Worm (Caenorhabditis elegans): ENCODE measurements around the gene fbxc-12.

DNA sequence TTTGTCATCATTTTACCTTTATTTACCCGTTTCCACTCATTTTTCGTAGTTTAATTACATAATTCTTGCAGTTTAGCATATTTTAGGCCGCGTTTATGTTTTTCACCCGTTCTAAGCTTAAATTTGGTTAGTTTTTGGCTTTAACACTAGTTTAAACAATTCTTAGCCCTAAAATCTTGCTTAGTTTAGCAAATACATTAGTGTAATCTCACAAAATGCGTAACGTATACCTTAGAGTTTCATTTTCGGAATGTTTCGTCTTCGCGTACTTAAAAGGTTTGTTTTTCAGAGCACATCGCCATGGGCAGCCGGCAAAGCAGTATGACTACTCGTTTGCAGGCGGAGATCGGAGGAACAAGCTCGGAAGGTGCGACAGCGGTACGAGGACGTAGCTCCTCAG is 14.6 kb downstream of the fbxc-12 start, which contains the start of gene F58H7.5:
- TF ChIP-seq tab-1 (GFP tag; IDR thresholded peaks at IDR 0.05) (no peak), flt-1 (GFP tag; IDR thresholded peaks at IDR 0.05) (no peak), cog-1 (tag; optimal IDR thresholded peaks at IDR 0.05) (no peak), ztf-29 (GFP tag; IDR thresholded peaks at IDR 0.05) (no peak), ztf-23 (GFP tag; IDR thresholded peaks at IDR 0.05) (no peak), med-1 (GFP tag; optimal IDR thresholded peaks at IDR 0.05; ENCODE audit: insufficient read depth) (no peak), ref-1 (GFP tag; conservative IDR thresholded peaks at IDR 0.05) (no peak), T22C8.4 (GFP tag; IDR thresholded peaks at IDR 0.05) (no peak), klf-2 (GFP tag; conservative IDR thresholded peaks at IDR 0.05) (no peak)
